Worm (Caenorhabditis elegans): ENCODE measurements around the gene T22B7.22.
A peak's percentile ranks its signal among the peaks of the same experiment; 100 is the strongest.

Gene T22B7.22

DNA sequence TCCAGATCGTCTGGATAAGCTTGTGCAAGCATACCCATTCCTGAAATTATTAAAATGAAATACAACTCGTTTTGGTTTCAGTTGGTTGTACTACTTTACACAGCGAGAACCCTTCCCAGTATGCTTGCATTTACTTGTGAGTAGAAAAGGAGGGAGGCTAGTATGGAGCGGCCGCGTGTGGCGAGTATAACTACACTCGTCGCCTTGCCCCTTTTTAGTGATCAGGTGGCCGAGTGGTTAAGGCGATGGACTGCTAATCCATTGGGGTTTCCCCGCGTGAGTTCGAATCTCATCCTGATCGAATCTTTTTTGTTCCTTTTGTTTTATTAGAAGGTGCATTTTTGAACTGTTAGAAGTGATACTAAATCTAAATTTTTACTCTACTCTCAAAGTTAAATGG, 48.0 kb downstream of the T22B7.22 start:
- TF ChIP-seq W03F9.2 (tag; optimal IDR thresholded peaks at IDR 0.05) (no peak), him-1 (tag; optimal IDR thresholded peaks at IDR 0.05) (no peak), dao-5 (tag; optimal IDR thresholded peaks at IDR 0.05) (peak; percentile 58)

DNA sequence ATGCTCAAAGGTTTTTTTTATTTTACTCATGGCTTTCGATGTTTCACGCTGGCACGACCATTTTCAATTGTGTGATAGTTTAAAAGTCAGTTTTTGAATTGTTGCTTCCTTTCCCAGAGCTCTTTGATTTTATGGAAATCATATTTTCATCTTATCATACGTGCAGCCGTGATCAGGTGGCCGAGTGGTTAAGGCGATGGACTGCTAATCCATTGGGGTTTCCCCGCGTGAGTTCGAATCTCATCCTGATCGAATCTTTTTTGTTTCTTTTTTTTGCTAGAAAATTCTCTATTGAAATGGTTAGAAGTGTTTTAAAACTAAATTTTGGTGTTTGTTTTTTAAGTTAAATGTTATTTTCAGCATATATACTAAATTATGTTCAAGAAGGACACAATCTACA, 49.4 kb downstream of the T22B7.22 start:
- no peak for TF ChIP-seq dao-5 (tag; optimal IDR thresholded peaks at IDR 0.05)
- no peak for TF ChIP-seq him-1 (tag; optimal IDR thresholded peaks at IDR 0.05)
- no peak for TF ChIP-seq W03F9.2 (tag; optimal IDR thresholded peaks at IDR 0.05)

Measured in whole organism, L4/young adult.